Fruit fly (Drosophila melanogaster): ENCODE results near the gene Mob2.

Gene Mob2

dm6 chr3L:11586794-11587462 lies 24.9 kb upstream of the Mob2 start:
- TF ChIP-seq chn (GFP tag; optimal IDR thresholded peaks at IDR 0.05): peak; percentile 14
- TF ChIP-seq CG18476 (GFP tag; optimal IDR thresholded peaks at IDR 0.05): no peak
- TF ChIP-seq sima (GFP tag; optimal IDR thresholded peaks at IDR 0.05): no peak
- no peak for TF ChIP-seq CG10209 (GFP tag; optimal IDR thresholded peaks at IDR 0.05)
- peak; percentile 36; the same call in 1 of the 3 replicates for TF ChIP-seq gce (GFP tag; IDR thresholded peaks at IDR 0.05)
- no peak for TF ChIP-seq CG8281 (tag; optimal IDR thresholded peaks at IDR 0.05)
- no peak for TF ChIP-seq grn (GFP tag; optimal IDR thresholded peaks at IDR 0.05)
- TF ChIP-seq Taf1 (GFP tag; IDR thresholded peaks at IDR 0.05): no peak
- TF ChIP-seq C15 (GFP tag; IDR thresholded peaks at IDR 0.05): no peak
- TF ChIP-seq CG5953 (GFP tag; IDR thresholded peaks at IDR 0.05): no peak
- no peak for TF ChIP-seq nmo (GFP tag; optimal IDR thresholded peaks at IDR 0.05)
- no peak for TF ChIP-seq sisA (GFP tag; IDR thresholded peaks at IDR 0.05)
- TF ChIP-seq chinmo (GFP tag; IDR thresholded peaks at IDR 0.05; ENCODE audit: partially characterized antibody): peak; percentile 92
- no peak for TF ChIP-seq klu (GFP tag; IDR thresholded peaks at IDR 0.05)
- TF ChIP-seq CG34376 (GFP tag; optimal IDR thresholded peaks at IDR 0.05): no peak
- no peak for TF ChIP-seq unpg (GFP tag; optimal IDR thresholded peaks at IDR 0.05)
- TF ChIP-seq CoRest (tag; optimal IDR thresholded peaks at IDR 0.05): no peak
- no peak for TF ChIP-seq NC2α (GFP tag; optimal IDR thresholded peaks at IDR 0.05)
- no peak for TF ChIP-seq CG13624 (GFP tag; optimal IDR thresholded peaks at IDR 0.05)
- peak; percentile 87 for TF ChIP-seq pros (GFP tag; optimal IDR thresholded peaks at IDR 0.05)
- TF ChIP-seq NfI (GFP tag; optimal IDR thresholded peaks at IDR 0.05): no peak
- no peak for TF ChIP-seq crc (GFP tag; optimal IDR thresholded peaks at IDR 0.05)
- TF ChIP-seq CG10462 (GFP tag; optimal IDR thresholded peaks at IDR 0.05): peak; percentile 56
- TF ChIP-seq CG10565 (GFP tag; optimal IDR thresholded peaks at IDR 0.05): no peak
- TF ChIP-seq NC2β (GFP tag; optimal IDR thresholded peaks at IDR 0.05): no peak
- no peak for TF ChIP-seq Bteb2 (GFP tag; optimal IDR thresholded peaks at IDR 0.05)
- no peak for TF ChIP-seq CG14014 (GFP tag; IDR thresholded peaks at IDR 0.05)
- TF ChIP-seq ems (GFP tag; optimal IDR thresholded peaks at IDR 0.05): no peak
- TF ChIP-seq CG11456 (GFP tag; IDR thresholded peaks at IDR 0.05): 0 out of 3 replicates have a peak, but pooled peaks have one; percentile 56
- 0 out of 2 replicates have a peak, but pooled peaks have one; percentile 16 for TF ChIP-seq dimm (GFP tag; IDR thresholded peaks at IDR 0.05)
- TF ChIP-seq Mes4 (GFP tag; optimal IDR thresholded peaks at IDR 0.05): no peak
- TF ChIP-seq CG2199 (GFP tag; IDR thresholded peaks at IDR 0.05): no peak
- no peak for TF ChIP-seq Hmx (GFP tag; optimal IDR thresholded peaks at IDR 0.05)
- TF ChIP-seq Doc3 (GFP tag; IDR thresholded peaks at IDR 0.05; ENCODE audit: partially characterized antibody): 0 out of 3 replicates have a peak, but pooled peaks have one; percentile 45
- TF ChIP-seq al (GFP tag; IDR thresholded peaks at IDR 0.05): no peak
- TF ChIP-seq peb (GFP tag; IDR thresholded peaks at IDR 0.05): peak; percentile 46; the same call in 1 of the 2 replicates
- TF ChIP-seq CG6854 (GFP tag; optimal IDR thresholded peaks at IDR 0.05): no peak
- TF ChIP-seq CG17612 (GFP tag; IDR thresholded peaks at IDR 0.05): no peak
- TF ChIP-seq ab (GFP tag; optimal IDR thresholded peaks at IDR 0.05): no peak
- TF ChIP-seq toy (GFP tag; IDR thresholded peaks at IDR 0.05): no peak
- peak; percentile 86 for TF ChIP-seq CG15479 (GFP tag; optimal IDR thresholded peaks at IDR 0.05)
- 0 out of 2 replicates have a peak, but pooled peaks have one; percentile 4 for TF ChIP-seq CG9215 (GFP tag; IDR thresholded peaks at IDR 0.05)
- TF ChIP-seq CG7745 (tag; optimal IDR thresholded peaks at IDR 0.05): no peak
- TF ChIP-seq CG15601 (tag; optimal IDR thresholded peaks at IDR 0.05): no peak
- TF ChIP-seq hbn (GFP tag; IDR thresholded peaks at IDR 0.05; ENCODE audit: partially characterized antibody): no peak
- TF ChIP-seq ftz-f1 (GFP tag; optimal IDR thresholded peaks at IDR 0.05): peak; percentile 84
- peak; percentile 63; the same call in 1 of the 3 replicates for TF ChIP-seq CG6791 (GFP tag; IDR thresholded peaks at IDR 0.05; ENCODE audit: partially characterized antibody)
- no peak for TF ChIP-seq twi (tag; optimal IDR thresholded peaks at IDR 0.05)
- TF ChIP-seq fru (optimal IDR thresholded peaks at IDR 0.05): no peak
- 0 out of 3 replicates have a peak, but pooled peaks have one; percentile 34 for TF ChIP-seq CG6175 (GFP tag; IDR thresholded peaks at IDR 0.05)
- no peak for TF ChIP-seq croc (GFP tag; conservative IDR thresholded peaks at IDR 0.05)

All from whole organism, embryonic.